Worm (Caenorhabditis elegans) whole organism, late embryonic: Measurements from ENCODE around the gene ech-9.

Experiments
- K02D7.2 ChIP-seq: sonication (generic microtip); optimal IDR thresholded peaks from 2 replicates; lab custom pipeline; 2017; ENCODE audit warnings: mild to moderate bottlenecking, missing genetic modification characterization, missing compliant biosample characterization
- K09A11.1 ChIP-seq: sonication (generic microtip); optimal IDR thresholded peaks from 2 replicates; lab custom pipeline; 2017; ENCODE audit warnings: antibody characterized with exemption, mild to moderate bottlenecking, missing genetic modification characterization, missing compliant biosample characterization; ENCODE audit not compliant: insufficient read depth
- T23F11.4 ChIP-seq: fragments of 200-800 bp; sonication (Bioruptor generic); optimal IDR thresholded peaks from 2 replicates; lab custom pipeline; 2018; ENCODE audit warnings: mild to moderate bottlenecking, missing genetic modification characterization, missing compliant biosample characterization
- Y22D7AL.16 ChIP-seq: sonication (generic microtip); optimal IDR thresholded peaks from 2 replicates; lab custom pipeline; 2016; ENCODE audit warnings: missing genetic modification characterization, missing compliant biosample characterization
- ceh-18 ChIP-seq: sonication (generic microtip); optimal IDR thresholded peaks from 2 replicates; lab custom pipeline; 2016; ENCODE audit warnings: missing genetic modification characterization, missing compliant biosample characterization
- ceh-19 ChIP-seq: fragments of 200-800 bp; sonication (Bioruptor generic); optimal IDR thresholded peaks from 2 replicates; lab custom pipeline; 2018; ENCODE audit warnings: mild to moderate bottlenecking, missing genetic modification characterization, missing compliant biosample characterization
- ceh-2 ChIP-seq: sonication (generic microtip); optimal IDR thresholded peaks from 2 replicates; lab custom pipeline; 2016; ENCODE audit warnings: missing genotype, missing genetic modification characterization, missing compliant biosample characterization
- ceh-31 ChIP-seq: sonication (generic microtip); optimal IDR thresholded peaks from 2 replicates; lab custom pipeline; 2016; ENCODE audit warnings: missing genetic modification characterization, missing compliant biosample characterization
- ceh-45 ChIP-seq: fragments of 200-800 bp; sonication (Bioruptor generic); IDR thresholded peaks from 2 replicates; pipeline ENCODE4 v1.3.6; 2022; ENCODE audit warnings: missing genetic modification reagents, missing genetic modification characterization, missing compliant biosample characterization
- ceh-48 ChIP-seq: sonication (generic microtip); optimal IDR thresholded peaks from 2 replicates; lab custom pipeline; 2016; ENCODE audit warnings: missing genetic modification characterization, inconsistent platforms, missing compliant biosample characterization
- ceh-6 ChIP-seq: fragments of 200-800 bp; sonication (Bioruptor generic); optimal IDR thresholded peaks from 2 replicates; lab custom pipeline; 2018; ENCODE audit warnings: mild to moderate bottlenecking, missing genetic modification characterization, missing compliant biosample characterization
- che-1 ChIP-seq: sonication (generic microtip); optimal IDR thresholded peaks from 2 replicates; lab custom pipeline; 2016; ENCODE audit warnings: mild to moderate bottlenecking, missing genetic modification characterization, missing compliant biosample characterization
- elt-2 ChIP-seq: sonication (generic microtip); optimal IDR thresholded peaks from 2 replicates; lab custom pipeline; 2016; ENCODE audit warnings: missing genetic modification reagents, missing genetic modification characterization, missing compliant biosample characterization
- elt-4 ChIP-seq: sonication (generic microtip); optimal IDR thresholded peaks from 2 replicates; lab custom pipeline; 2016; ENCODE audit warnings: missing genetic modification characterization, missing compliant biosample characterization
- ets-4 ChIP-seq: sonication (generic microtip); optimal IDR thresholded peaks from 2 replicates; lab custom pipeline; 2016; ENCODE audit warnings: missing genetic modification characterization, missing compliant biosample characterization
- gmeb-2 ChIP-seq: sonication (generic microtip); optimal IDR thresholded peaks from 2 replicates; lab custom pipeline; 2016; ENCODE audit warnings: missing genetic modification characterization, inconsistent platforms, missing compliant biosample characterization
- hlh-15 ChIP-seq: sonication (generic microtip); optimal IDR thresholded peaks from 2 replicates; lab custom pipeline; 2016; ENCODE audit warnings: missing genetic modification characterization, missing compliant biosample characterization
- hlh-30 ChIP-seq: sonication (generic microtip); optimal IDR thresholded peaks from 2 replicates; lab custom pipeline; 2017; ENCODE audit warnings: antibody characterized with exemption, missing genetic modification characterization, missing compliant biosample characterization; ENCODE audit not compliant: insufficient read depth
- hlh-6 ChIP-seq: sonication (generic microtip); optimal IDR thresholded peaks from 2 replicates; lab custom pipeline; 2016; ENCODE audit warnings: missing genotype, missing genetic modification characterization, missing compliant biosample characterization
- hlh-8 ChIP-seq: sonication (generic microtip); optimal IDR thresholded peaks from 2 replicates; lab custom pipeline; 2016; ENCODE audit warnings: missing genotype, missing genetic modification characterization, missing compliant biosample characterization
- lim-6 ChIP-seq: sonication (generic microtip); optimal IDR thresholded peaks from 2 replicates; lab custom pipeline; 2016; ENCODE audit warnings: missing genetic modification characterization, missing compliant biosample characterization
- nfya-1 ChIP-seq: sonication (generic microtip); optimal IDR thresholded peaks from 2 replicates; lab custom pipeline; 2017; ENCODE audit warnings: missing genetic modification characterization, mild to moderate bottlenecking, missing compliant biosample characterization, antibody characterized with exemption, moderate library complexity
- pax-1 ChIP-seq: fragments of 150-350 bp; optimal IDR thresholded peaks from 2 replicates; lab custom pipeline; 2014; ENCODE audit warnings: missing biosample characterization, missing genetic modification characterization
- pha-4 ChIP-seq: fragments of 150-350 bp; optimal IDR thresholded peaks from 2 replicates; lab custom pipeline; 2018; ENCODE audit warnings: missing biosample characterization, missing genetic modification reagents, missing genetic modification characterization
- pqm-1 ChIP-seq: sonication (generic microtip); optimal IDR thresholded peaks from 2 replicates; lab custom pipeline; 2016; ENCODE audit warnings: missing genetic modification characterization, missing compliant biosample characterization
- ref-2 ChIP-seq: sonication (generic microtip); optimal IDR thresholded peaks from 2 replicates; lab custom pipeline; 2016; ENCODE audit warnings: missing genetic modification characterization, missing compliant biosample characterization
- rnt-1 ChIP-seq: sonication (generic microtip); optimal IDR thresholded peaks from 2 replicates; lab custom pipeline; 2016; ENCODE audit warnings: missing genetic modification characterization, missing compliant biosample characterization
- sox-2 ChIP-seq: fragments of 200-800 bp; sonication (Bioruptor generic); IDR thresholded peaks from 2 replicates; pipeline ENCODE4 v1.3.6; 2022; ENCODE audit warnings: missing genetic modification reagents, missing genetic modification characterization, missing compliant biosample characterization
- sox-4 ChIP-seq: sonication (generic microtip); optimal IDR thresholded peaks from 2 replicates; lab custom pipeline; 2017; ENCODE audit warnings: mild to moderate bottlenecking, missing genetic modification characterization, inconsistent platforms, missing compliant biosample characterization
- tbx-7 ChIP-seq: sonication (generic microtip); optimal IDR thresholded peaks from 2 replicates; lab custom pipeline; 2016; ENCODE audit warnings: missing genotype, missing genetic modification characterization, missing compliant biosample characterization
- ttx-3 ChIP-seq: sonication (generic microtip); optimal IDR thresholded peaks from 2 replicates; lab custom pipeline; 2016; ENCODE audit warnings: missing genetic modification reagents, missing genetic modification characterization, missing compliant biosample characterization
- unc-3 ChIP-seq, 2 experiments: fragments of 200-800 bp in 1 of 2; sonication (Bioruptor generic) in 1 of 2; sonication (generic microtip) in 1 of 2; conservative IDR thresholded peaks in 1 of 2; optimal IDR thresholded peaks in 1 of 2; 2 replicates each; pipeline versions ENCODE4 v1.3.6 to Lab custom; 2016 to 2022; ENCODE audit warnings: missing compliant biosample characterization in 2 of 2, missing genetic modification characterization in 2 of 2, missing genetic modification reagents in 1 of 2
- unc-42 ChIP-seq: sonication (generic microtip); optimal IDR thresholded peaks from 2 replicates; lab custom pipeline; 2016; ENCODE audit warnings: missing genotype, missing genetic modification characterization, missing compliant biosample characterization
- unc-55 ChIP-seq: sonication (generic microtip); optimal IDR thresholded peaks from 2 replicates; lab custom pipeline; 2017; ENCODE audit warnings: missing biosample characterization, missing genetic modification reagents, missing genetic modification characterization
- unc-86 ChIP-seq: sonication (generic microtip); optimal IDR thresholded peaks from 2 replicates; lab custom pipeline; 2016; ENCODE audit warnings: missing genetic modification characterization, missing compliant biosample characterization
- zip-5 ChIP-seq: sonication (generic microtip); optimal IDR thresholded peaks from 2 replicates; lab custom pipeline; 2016; ENCODE audit warnings: missing genetic modification characterization, missing compliant biosample characterization

The ech-9 gene

DNA sequence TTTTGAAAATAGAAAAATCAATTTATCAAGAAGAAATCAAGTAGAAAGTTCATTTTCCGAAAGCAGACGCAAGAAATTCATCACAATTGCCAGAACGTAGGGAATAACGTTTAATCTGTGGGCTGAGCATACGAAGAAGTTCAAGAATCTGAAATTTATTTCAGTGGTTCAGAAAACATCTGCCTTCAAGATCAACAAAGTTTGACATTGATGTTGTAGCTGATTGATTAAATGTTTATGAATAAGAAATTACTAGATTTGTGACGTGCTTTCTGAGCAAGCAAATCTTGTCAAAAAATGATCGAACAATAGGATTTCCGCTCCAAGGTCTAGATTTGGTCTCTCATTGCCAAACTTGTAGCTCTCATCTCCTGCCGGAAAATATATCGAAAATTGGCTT lies 28.9 kb downstream of the ech-9 start, which contains the start of gene K04D7.6:
TSS of gene K04D7.6 (minus strand) at position 101 of the 400 bp plus-strand sequence.
- TF ChIP-seq unc-3 (GFP tag; conservative IDR thresholded peaks at IDR 0.05; lab: Robert Waterston, UW) (no peak), unc-3 (tag; optimal IDR thresholded peaks at IDR 0.05; lab: Kevin White, UChicago) (no peak), T23F11.4 (GFP tag; lab: Kevin White, UChicago) (no peak), ttx-3 (tag; lab: Kevin White, UChicago) (no peak), lim-6 (no peak), ref-2 (no peak), unc-86 (tag; lab: Kevin White, UChicago) (no peak), unc-42 (tag; lab: Kevin White, UChicago) (no peak), ceh-6 (GFP tag; lab: Kevin White, UChicago) (no peak), che-1 (tag; lab: Kevin White, UChicago) (no peak), unc-55 (GFP tag; lab: Kevin White, UChicago) (no peak), hlh-6 (no peak), nfya-1 (tag; lab: Kevin White, UChicago) (no peak), tbx-7 (tag; lab: Kevin White, UChicago) (no peak), elt-2 (no peak), pha-4 (tag; lab: Kevin White, UChicago) (no peak), gmeb-2 (tag; lab: Kevin White, UChicago) (no peak), ets-4 (tag; lab: Kevin White, UChicago) (no peak), ceh-45 (no peak), zip-5 (no peak), ceh-48 (no peak)

DNA sequence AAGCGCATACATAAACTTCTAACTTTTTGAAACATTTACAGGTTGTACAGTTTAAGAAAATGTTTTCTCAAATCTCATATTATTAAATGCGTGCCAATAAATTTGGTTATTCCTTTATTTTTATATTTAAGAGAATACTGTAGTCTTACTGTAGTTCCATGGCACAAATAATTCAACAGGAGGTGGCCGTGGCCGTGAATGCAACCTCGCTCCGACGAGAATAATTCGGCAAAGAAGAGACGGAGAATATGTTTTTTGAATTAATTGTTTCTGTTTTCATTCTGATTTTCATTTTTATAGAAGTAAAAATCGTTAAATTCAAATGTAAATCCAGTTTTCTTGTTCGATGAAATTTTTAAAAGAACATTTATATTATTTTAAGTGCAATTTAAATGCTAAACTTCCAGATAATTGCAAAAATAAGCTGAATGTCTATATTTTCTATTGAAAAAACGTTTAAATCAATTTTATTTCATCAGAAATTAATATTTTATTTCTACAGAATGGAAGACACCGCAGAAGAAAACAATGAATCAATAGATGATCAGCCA lies 37.7 kb downstream of the ech-9 start, which contains the start of gene gon-4:
TSS of gene gon-4 (plus strand) at position 501 of the 551 bp plus-strand sequence.
- TF ChIP-seq K02D7.2 (tag; lab: Kevin White, UChicago) (no peak), sox-2 (no peak), ceh-18 (tag; lab: Kevin White, UChicago) (no peak), ceh-2 (tag; lab: Kevin White, UChicago) (peak; percentile 28), sox-4 (tag; lab: Kevin White, UChicago) (no peak), ceh-31 (peak; percentile 19), pax-1 (tag; lab: Kevin White, UChicago) (no peak), unc-42 (tag; lab: Kevin White, UChicago) (no peak), pqm-1 (tag; lab: Kevin White, UChicago) (no peak), T23F11.4 (GFP tag; lab: Kevin White, UChicago) (no peak), hlh-15 (tag; lab: Kevin White, UChicago) (no peak), hlh-30 (tag; lab: Kevin White, UChicago) (no peak)

DNA sequence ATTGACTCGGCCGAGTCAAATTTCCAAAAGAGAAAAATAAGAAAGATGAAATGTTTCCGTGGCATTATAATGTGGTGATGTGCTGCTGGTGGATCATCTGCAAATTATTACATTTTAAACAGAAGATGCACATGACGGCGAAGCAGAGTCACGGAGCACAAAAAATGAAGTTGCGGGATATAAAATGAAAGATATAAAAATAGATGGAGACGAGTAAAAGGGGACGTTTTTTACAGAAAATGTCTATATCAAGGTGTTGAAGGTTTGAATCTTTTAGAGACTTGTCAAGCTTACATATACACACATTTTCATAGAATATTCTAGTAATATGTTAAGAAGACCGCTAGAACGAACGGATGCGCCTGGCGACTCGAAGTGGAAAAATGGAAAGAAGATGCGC lies 40.8 kb downstream of the ech-9 start, which contains the start of gene ptrg-1:
TSS of gene ptrg-1 (minus strand) at position 101 of the 400 bp plus-strand sequence.
- no peak for TF ChIP-seq Y22D7AL.16 (tag; lab: Kevin White, UChicago)
- no peak for TF ChIP-seq K09A11.1 (tag; lab: Kevin White, UChicago)
- no peak for TF ChIP-seq tbx-7 (tag; lab: Kevin White, UChicago)
- TF ChIP-seq ref-2: no peak
- no peak for TF ChIP-seq hlh-8 (tag; lab: Kevin White, UChicago)
- no peak for TF ChIP-seq ceh-19
- no peak for TF ChIP-seq pqm-1 (tag; lab: Kevin White, UChicago)
- TF ChIP-seq ceh-2 (tag; lab: Kevin White, UChicago): no peak
- TF ChIP-seq ceh-6 (GFP tag; lab: Kevin White, UChicago): no peak
- TF ChIP-seq sox-4 (tag; lab: Kevin White, UChicago): no peak
- TF ChIP-seq elt-4 (tag; lab: Kevin White, UChicago): no peak
- no peak for TF ChIP-seq ceh-45
- no peak for TF ChIP-seq rnt-1 (tag; lab: Kevin White, UChicago)
